Worm (Caenorhabditis elegans): ENCODE data around the gene nhr-155.

DNA sequence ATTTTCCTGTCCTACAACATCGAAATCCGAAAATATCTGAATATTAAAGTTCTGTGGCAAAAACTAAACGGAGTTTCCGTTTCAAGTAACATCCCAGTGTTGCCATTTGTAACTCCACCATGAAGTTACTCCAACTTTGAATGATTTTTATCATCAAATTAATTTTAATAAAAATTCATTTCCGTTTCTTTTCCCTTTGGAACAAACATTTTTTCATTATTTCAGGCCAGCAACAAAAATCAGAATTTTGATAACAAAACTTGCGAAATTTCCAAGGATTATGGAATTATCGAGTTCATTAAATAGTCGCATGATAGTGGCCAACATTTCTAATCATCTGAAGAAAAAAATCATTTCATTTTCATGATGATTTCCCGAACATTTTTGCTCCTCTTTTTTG is 23.6 kb downstream of the nhr-155 start, which contains the start of gene C14C6.2:
- TF ChIP-seq dmd-4 (tag; optimal IDR thresholded peaks at IDR 0.05; ENCODE audit: borderline replicate concordance) (no peak), nfya-1 (tag; optimal IDR thresholded peaks at IDR 0.05) (no peak), pat-9 (tag; optimal IDR thresholded peaks at IDR 0.05) (no peak), gmeb-2 (tag; optimal IDR thresholded peaks at IDR 0.05) (no peak), unc-86 (tag; optimal IDR thresholded peaks at IDR 0.05) (no peak), pqm-1 (tag; optimal IDR thresholded peaks at IDR 0.05) (no peak), K09A11.1 (tag; optimal IDR thresholded peaks at IDR 0.05; ENCODE audit: insufficient read depth) (no peak), nhr-232 (tag; optimal IDR thresholded peaks at IDR 0.05) (no peak)

Data from whole organism, late embryonic.